Worm (Caenorhabditis elegans) whole organism, young adult: ENCODE data around the gene dvc-1.

Source experiments
- K11D2.4 ChIP-seq: fragments of 200-800 bp; sonication (Bioruptor generic); IDR thresholded peaks from 2 replicates; pipeline ENCODE4 v1.3.6; 2022; ENCODE audit warnings: missing genetic modification reagents, missing genetic modification characterization, missing compliant biosample characterization
- K12H6.12 ChIP-seq: fragments of 200-800 bp; sonication (Bioruptor generic); optimal IDR thresholded peaks from 2 replicates; lab custom pipeline; 2018; ENCODE audit warnings: mild to moderate bottlenecking, missing genetic modification characterization, missing compliant biosample characterization
- akir-1 ChIP-seq: fragments of 200-800 bp; sonication (Bioruptor generic); optimal IDR thresholded peaks from 2 replicates; lab custom pipeline; 2018; ENCODE audit warnings: mild to moderate bottlenecking, missing genetic modification characterization, moderate library complexity, missing compliant biosample characterization
- aptf-3 ChIP-seq: fragments of 200-800 bp; sonication (Bioruptor generic); IDR thresholded peaks from 2 replicates; pipeline ENCODE4 v1.3.6; 2022; ENCODE audit warnings: missing genetic modification characterization, missing compliant biosample characterization
- mxl-1 ChIP-seq: sonication (generic microtip); optimal IDR thresholded peaks from 2 replicates; lab custom pipeline; 2016; ENCODE audit warnings: missing genetic modification characterization, missing compliant biosample characterization
- nhr-179 ChIP-seq: sonication (generic microtip); optimal IDR thresholded peaks from 2 replicates; lab custom pipeline; 2016; ENCODE audit warnings: mild to moderate bottlenecking, missing genetic modification characterization, missing compliant biosample characterization
- nhr-27 ChIP-seq: fragments of 200-800 bp; sonication (Bioruptor generic); optimal IDR thresholded peaks from 2 replicates; lab custom pipeline; 2018; ENCODE audit warnings: mild to moderate bottlenecking, missing genetic modification characterization, moderate library complexity, missing compliant biosample characterization
- pha-4 ChIP-seq: fragments of 150-350 bp; sonication (generic microtip); optimal IDR thresholded peaks from 2 replicates; lab custom pipeline; 2014; ENCODE audit warnings: missing biosample characterization, missing genetic modification reagents, missing genetic modification characterization
- rec-8 ChIP-seq, 2 experiments: sonication (generic microtip); optimal IDR thresholded peaks; 2 replicates each; lab custom pipeline; 2016; ENCODE audit warnings: mild to moderate bottlenecking in 2 of 2, missing genetic modification characterization in 2 of 2, missing genetic modification reagents in 2 of 2, missing genotype in 2 of 2, missing biosample characterization in 1 of 2, missing compliant biosample characterization in 1 of 2, moderate library complexity in 1 of 2
- snpc-4 ChIP-seq, 5 experiments: fragments of 150-350 bp in 1 of 5; sonication (generic microtip) in 4 of 5; optimal IDR thresholded peaks; 2 replicates each; lab custom pipeline; 2014 to 2018; ENCODE audit warnings: missing genetic modification characterization in 5 of 5, missing biosample characterization in 3 of 5, antibody characterized with exemption in 2 of 5, mild to moderate bottlenecking in 2 of 5, missing compliant biosample characterization in 2 of 5, missing genotype in 2 of 5, moderate library complexity in 2 of 5, missing genetic modification reagents in 1 of 5

- TF ChIP-seq nhr-27 (no peak), pha-4 (no peak), akir-1 (GFP tag; lab: Kevin White, UChicago) (no peak), nhr-179 (tag; lab: Kevin White, UChicago) (no peak), rec-8 (tag; optimal IDR thresholded peaks at IDR 0.05; lab: Kevin White, UChicago) (no peak), aptf-3 (GFP tag; lab: Robert Waterston, UW) (no peak), K12H6.12 (tag; lab: Kevin White, UChicago) (no peak), K11D2.4 (no peak), snpc-4 (GFP tag; optimal IDR thresholded peaks at IDR 0.05; lab: Kevin White, UChicago) (no peak), snpc-4 (tag; optimal IDR thresholded peaks at IDR 0.05; lab: Kevin White, UChicago) (no peak), mxl-1 (tag; lab: Kevin White, UChicago) (no peak)
These were observed 18.2 kb downstream of the dvc-1 start, which contains the start of gene T19B10.2 for ce11 chrV:11220936-11221335.
